Worm (Caenorhabditis elegans): ENCODE measurements around the gene F52E10.4.

ce11 chrX:16283103-16283502 lies 9.7 kb downstream of the F52E10.4 start, which contains the start of gene F52E10.2:
- TF ChIP-seq ama-1 (optimal IDR thresholded peaks at IDR 0.05) (no peak), ZK546.5 (tag; optimal IDR thresholded peaks at IDR 0.05) (no peak), unc-62 (GFP tag; optimal IDR thresholded peaks at IDR 0.05) (no peak), zag-1 (tag; optimal IDR thresholded peaks at IDR 0.05) (no peak), nhr-11 (tag; optimal IDR thresholded peaks at IDR 0.05) (no peak), elt-3 (tag; optimal IDR thresholded peaks at IDR 0.05) (no peak), ztf-11 (tag; optimal IDR thresholded peaks at IDR 0.05) (no peak), nhr-77 (tag; optimal IDR thresholded peaks at IDR 0.05) (no peak), ztf-4 (tag; optimal IDR thresholded peaks at IDR 0.05) (no peak), aly-2 (tag; optimal IDR thresholded peaks at IDR 0.05) (no peak), nhr-237 (tag; optimal IDR thresholded peaks at IDR 0.05) (no peak)

Measured in whole organism, L2 larva.